Worm (Caenorhabditis elegans): Measurements from ENCODE around the gene ZK370.4.

ZK370.4 gene

ce11 chrIII:8719769-8720252 is 11.4 kb downstream of the ZK370.4 start, which contains the start of gene hipr-1:
TSS of gene hipr-1 (plus strand) at chrIII:8720202.
- TF ChIP-seq fkh-10 (GFP tag; optimal IDR thresholded peaks at IDR 0.05) (no peak), efl-1 (optimal IDR thresholded peaks at IDR 0.05) (no peak), efl-1 (GFP tag; optimal IDR thresholded peaks at IDR 0.05 in 1 of 2) (peak in 1 of 2 experiments; percentile 88)

ce11 chrIII:8719105-8719504 is 12.1 kb downstream of the ZK370.4 start:
- TF ChIP-seq mef-2 (tag; optimal IDR thresholded peaks at IDR 0.05), result no peak
- no peak for TF ChIP-seq zag-1 (tag; optimal IDR thresholded peaks at IDR 0.05)
- TF ChIP-seq ceh-82 (tag; optimal IDR thresholded peaks at IDR 0.05), result no peak
- TF ChIP-seq efl-1 (optimal IDR thresholded peaks at IDR 0.05), result no peak
- no peak for TF ChIP-seq efl-1 (GFP tag; optimal IDR thresholded peaks at IDR 0.05 in 1 of 2)
- no peak for TF ChIP-seq unc-30 (tag; optimal IDR thresholded peaks at IDR 0.05)
- TF ChIP-seq hlh-17 (GFP tag; optimal IDR thresholded peaks at IDR 0.05; ENCODE audit: borderline replicate concordance), result no peak
- no peak for TF ChIP-seq ceh-90 (tag; optimal IDR thresholded peaks at IDR 0.05)
- no peak for TF ChIP-seq snpc-4 (tag; optimal IDR thresholded peaks at IDR 0.05)
- no peak for TF ChIP-seq ceh-88 (GFP tag; IDR thresholded peaks at IDR 0.05)
- no peak for TF ChIP-seq tlp-1 (tag; optimal IDR thresholded peaks at IDR 0.05)
- no peak for TF ChIP-seq dpl-1 (GFP tag; optimal IDR thresholded peaks at IDR 0.05)
- no peak for TF ChIP-seq vab-15 (tag; optimal IDR thresholded peaks at IDR 0.05)
- TF ChIP-seq egl-27 (tag; optimal IDR thresholded peaks at IDR 0.05), result no peak
- no peak for TF ChIP-seq dsc-1 (tag; optimal IDR thresholded peaks at IDR 0.05)
- TF ChIP-seq unc-98 (GFP tag; IDR thresholded peaks at IDR 0.05), result no peak

- no peak for TF ChIP-seq pax-3 (tag; optimal IDR thresholded peaks at IDR 0.05)
- TF ChIP-seq lin-35 (GFP tag; optimal IDR thresholded peaks at IDR 0.05), result peak in 1 of 2 experiments; percentile 11
Measured at ce11 chrIII:8718592-8718991, 12.6 kb downstream of the ZK370.4 start.

DNA sequence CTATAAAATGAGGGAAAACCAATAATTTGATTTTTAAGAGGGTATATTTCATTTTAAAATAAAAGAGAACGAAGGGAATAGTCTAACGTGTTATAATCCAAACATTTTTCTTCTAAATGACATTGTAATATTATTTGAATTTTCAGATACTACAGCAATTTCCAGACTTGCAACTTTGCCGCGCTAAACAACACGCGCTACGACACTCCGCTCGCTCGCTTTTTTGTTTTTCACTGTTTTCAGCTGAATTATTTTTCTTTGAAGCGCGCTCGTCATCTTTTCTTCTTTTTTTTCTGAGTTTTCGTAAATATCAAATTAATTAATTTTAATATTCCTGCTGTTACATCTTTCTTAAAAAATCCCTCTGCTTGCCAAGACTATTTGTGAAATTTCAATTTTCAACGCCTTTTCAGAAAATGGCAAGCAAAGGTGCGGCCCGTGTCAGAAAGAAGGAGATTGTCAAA is 13.9 kb downstream of the ZK370.4 start, which contains the start of gene mrpl-11:
mrpl-11 (plus strand) TSS at position 414 of the 464 bp plus-strand sequence.
- TF ChIP-seq snu-23 (GFP tag; optimal IDR thresholded peaks at IDR 0.05), result peak; percentile 21
- TF ChIP-seq fkh-10 (GFP tag; optimal IDR thresholded peaks at IDR 0.05), result no peak
- TF ChIP-seq efl-1 (optimal IDR thresholded peaks at IDR 0.05), result peak in 1 of 2 experiments; percentile 33
- TF ChIP-seq efl-1 (GFP tag; optimal IDR thresholded peaks at IDR 0.05 in 1 of 2), result peak; percentile 33 to 89
- peak in 1 of 2 experiments; percentile 45 for TF ChIP-seq lsy-2 (tag; optimal IDR thresholded peaks at IDR 0.05)
- TF ChIP-seq lin-35 (GFP tag; optimal IDR thresholded peaks at IDR 0.05), result peak; percentile 4 to 48
- peak; percentile 17 for TF ChIP-seq nhr-71 (tag; optimal IDR thresholded peaks at IDR 0.05)
- TF ChIP-seq ceh-82 (tag; optimal IDR thresholded peaks at IDR 0.05), result peak in 1 of 3 experiments; percentile 6
- peak; percentile 9 for TF ChIP-seq swsn-7 (tag; optimal IDR thresholded peaks at IDR 0.05)
- no peak for TF ChIP-seq ets-5 (GFP tag; IDR thresholded peaks at IDR 0.05)
- TF ChIP-seq nhr-84 (tag; optimal IDR thresholded peaks at IDR 0.05), result no peak
- TF ChIP-seq dpl-1 (GFP tag; optimal IDR thresholded peaks at IDR 0.05), result peak in 2 of 3 experiments; percentile 8 to 34

DNA sequence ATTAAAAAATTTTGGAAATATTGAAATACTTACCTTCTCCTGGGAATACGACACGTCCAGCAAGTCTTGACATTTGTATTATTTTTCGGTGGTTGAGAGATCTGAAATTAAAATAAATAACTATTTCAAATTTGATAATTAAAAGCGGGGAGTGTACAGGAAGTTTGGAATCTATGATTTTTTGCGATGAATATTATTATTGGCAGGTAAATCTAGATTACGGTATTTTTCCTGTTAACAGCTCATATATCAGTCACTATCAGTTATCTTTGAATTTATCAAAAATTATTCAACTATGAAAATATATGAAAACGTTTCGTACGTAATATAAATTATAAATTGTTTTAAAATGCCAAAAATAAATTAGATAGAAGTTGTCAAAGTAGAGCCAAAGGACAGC is 15.1 kb downstream of the ZK370.4 start, which contains the start of gene B0303.14:
B0303.14 (minus strand) TSS at position 101 of the 400 bp plus-strand sequence.
- TF ChIP-seq elt-2 (tag; optimal IDR thresholded peaks at IDR 0.05) (no peak), nhr-20 (tag; optimal IDR thresholded peaks at IDR 0.05) (no peak), mdl-1 (tag; optimal IDR thresholded peaks at IDR 0.05) (no peak), snpc-4 (tag; optimal IDR thresholded peaks at IDR 0.05) (no peak), C16A3.4 (tag; optimal IDR thresholded peaks at IDR 0.05) (no peak), zip-4 (GFP tag; optimal IDR thresholded peaks at IDR 0.05) (no peak), ces-1 (GFP tag; optimal IDR thresholded peaks at IDR 0.05) (no peak), lin-13 (GFP tag; optimal IDR thresholded peaks at IDR 0.05) (no peak), mep-1 (tag; optimal IDR thresholded peaks at IDR 0.05) (no peak), grh-1 (GFP tag; IDR thresholded peaks at IDR 0.05) (no peak)

Measured in whole organism, L1 larva.